Fruit fly (Drosophila melanogaster): ENCODE measurements around the gene CG31525.

dm6 chr3R:4471846-4472693 is 45.2 kb downstream of the CG31525 start:
- TF ChIP-seq CG8478 (optimal IDR thresholded peaks at IDR 0.05) (no peak), CTCF (optimal IDR thresholded peaks at IDR 0.05) (no peak)

Measured in S2 (cell line).